Worm (Caenorhabditis elegans): ENCODE data around the gene eor-2.

- TF ChIP-seq elt-3 (tag; optimal IDR thresholded peaks at IDR 0.05) (no peak), nhr-76 (tag; optimal IDR thresholded peaks at IDR 0.05) (no peak), snpc-4 (tag; optimal IDR thresholded peaks at IDR 0.05) (no peak), ceh-39 (tag; optimal IDR thresholded peaks at IDR 0.05) (no peak), nhr-12 (tag; optimal IDR thresholded peaks at IDR 0.05) (no peak), elt-1 (tag; optimal IDR thresholded peaks at IDR 0.05; ENCODE audit: borderline replicate concordance, insufficient read depth) (no peak), nhr-237 (tag; optimal IDR thresholded peaks at IDR 0.05) (no peak), sem-2 (GFP tag; optimal IDR thresholded peaks at IDR 0.05) (no peak), zip-8 (tag; optimal IDR thresholded peaks at IDR 0.05) (no peak), ham-2 (GFP tag; optimal IDR thresholded peaks at IDR 0.05) (no peak), lsy-2 (tag; optimal IDR thresholded peaks at IDR 0.05) (no peak)
Measured at ce11 chrX:14568258-14568763, 34.5 kb upstream of the eor-2 start.
